Fruit fly (Drosophila melanogaster) Kc167 (cell line): Measurements from ENCODE around the gene Mettl5.

Experiments used
- Myc ChIP-seq: fragments of >200 bp; optimal IDR thresholded peaks from 2 replicates; lab custom pipeline; 2017; ENCODE audit warnings: missing external identifiers
- Sin3A ChIP-seq: fragments of >200 bp; optimal IDR thresholded peaks from 2 replicates; lab custom pipeline; 2018; ENCODE audit warnings: missing external identifiers
- h ChIP-seq: fragments of >200 bp; optimal IDR thresholded peaks from 3 replicates; lab custom pipeline; 2018; ENCODE audit warnings: missing external identifiers
- insv ChIP-seq: fragments of >200 bp; optimal IDR thresholded peaks from 3 replicates; lab custom pipeline; 2018; ENCODE audit warnings: missing external identifiers
- psq ChIP-seq: fragments of >200 bp; optimal IDR thresholded peaks from 2 replicates; lab custom pipeline; 2017; ENCODE audit warnings: missing external identifiers

DNA sequence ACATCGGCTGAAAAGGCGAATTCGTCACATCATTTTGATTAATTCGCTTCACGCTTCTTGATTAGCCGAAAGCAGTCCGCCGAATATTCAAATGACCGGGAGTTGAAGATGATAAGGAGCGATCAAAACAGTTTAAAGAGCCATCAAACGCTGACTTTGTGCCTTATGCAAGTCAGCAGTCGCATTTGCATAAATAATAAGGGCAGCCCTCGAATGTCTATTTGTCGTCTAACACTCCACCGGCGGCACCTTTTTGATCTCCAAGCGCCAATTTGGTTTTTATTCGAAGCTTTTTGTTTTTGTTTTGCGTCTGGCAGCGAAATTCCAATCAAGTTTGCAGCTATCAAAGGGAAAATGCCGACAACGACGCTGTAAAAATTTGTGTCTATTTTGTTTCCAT, 37.9 kb upstream of the Mettl5 start:
- no peak for TF ChIP-seq h (lab: Kevin White, UChicago)
- no peak for TF ChIP-seq Sin3A (lab: Kevin White, UChicago)
- no peak for TF ChIP-seq psq (lab: Kevin White, UChicago)
- no peak for TF ChIP-seq Myc
- TF ChIP-seq insv (lab: Kevin White, UChicago): no peak
